Worm (Caenorhabditis elegans) whole organism, L2 larva: ENCODE measurements around the gene uncp-18.
A peak's percentile ranks its signal among the peaks of the same experiment; 100 is the strongest.

Experiments used
- C34F6.9 ChIP-seq: fragments of 150-350 bp; optimal IDR thresholded peaks from 2 replicates; lab custom pipeline; 2014; ENCODE audit warnings: missing biosample characterization, missing genetic modification characterization
- F13H6.1 ChIP-seq: sonication (generic microtip); optimal IDR thresholded peaks from 2 replicates; lab custom pipeline; 2016; ENCODE audit warnings: missing genetic modification characterization, missing compliant biosample characterization
- Y55F3AM.14 ChIP-seq: fragments of 200-800 bp; sonication (Bioruptor generic); optimal IDR thresholded peaks from 2 replicates; lab custom pipeline; 2018; ENCODE audit warnings: mild to moderate bottlenecking, missing genetic modification characterization, missing compliant biosample characterization
- ZK546.5 ChIP-seq: sonication (generic microtip); optimal IDR thresholded peaks from 2 replicates; lab custom pipeline; 2017; ENCODE audit warnings: missing biosample characterization, missing genetic modification characterization
- alr-1 ChIP-seq: fragments of 150-350 bp; optimal IDR thresholded peaks from 2 replicates; lab custom pipeline; 2014; ENCODE audit warnings: missing biosample characterization, missing genetic modification characterization
- ama-1 ChIP-seq: fragments of 150-350 bp; optimal IDR thresholded peaks from 2 replicates; lab custom pipeline; 2018; ENCODE audit warnings: inconsistent platforms
- blmp-1 ChIP-seq: sonication (generic microtip); optimal IDR thresholded peaks from 2 replicates; lab custom pipeline; 2017; ENCODE audit warnings: missing genetic modification characterization, mild to moderate bottlenecking, missing compliant biosample characterization, antibody characterized with exemption, moderate library complexity; ENCODE audit not compliant: insufficient read depth
- ceh-16 ChIP-seq: fragments of 150-350 bp; optimal IDR thresholded peaks from 2 replicates; lab custom pipeline; 2014; ENCODE audit warnings: missing biosample characterization, missing genetic modification characterization
- ceh-82 ChIP-seq: fragments of 150-350 bp; optimal IDR thresholded peaks from 2 replicates; lab custom pipeline; 2014; ENCODE audit warnings: missing biosample characterization, missing genetic modification characterization
- crh-2 ChIP-seq: sonication (generic microtip); optimal IDR thresholded peaks from 2 replicates; lab custom pipeline; 2017; ENCODE audit warnings: missing biosample characterization, missing genetic modification characterization
- dmd-4 ChIP-seq: sonication (generic microtip); optimal IDR thresholded peaks from 2 replicates; lab custom pipeline; 2017; ENCODE audit warnings: missing biosample characterization, missing genetic modification characterization
- egl-27 ChIP-seq: sonication (generic microtip); optimal IDR thresholded peaks from 3 replicates; lab custom pipeline; 2017; ENCODE audit warnings: missing biosample characterization, missing genetic modification reagents, missing genetic modification characterization
- elt-3 ChIP-seq: sonication (generic microtip); optimal IDR thresholded peaks from 2 replicates; lab custom pipeline; 2017; ENCODE audit warnings: missing biosample characterization, missing genetic modification characterization
- fos-1 ChIP-seq: fragments of 150-350 bp; optimal IDR thresholded peaks from 2 replicates; lab custom pipeline; 2014; ENCODE audit warnings: missing biosample characterization, missing genetic modification characterization
- gmeb-1 ChIP-seq: fragments of 150-350 bp; optimal IDR thresholded peaks from 2 replicates; lab custom pipeline; 2014; ENCODE audit warnings: missing biosample characterization, missing genetic modification characterization
- lin-11 ChIP-seq: fragments of 150-350 bp; sonication (generic microtip); optimal IDR thresholded peaks from 2 replicates; lab custom pipeline; 2014; ENCODE audit warnings: missing biosample characterization, missing genetic modification characterization, inconsistent platforms, mixed read lengths
- lin-13 ChIP-seq: fragments of 150-350 bp; optimal IDR thresholded peaks from 2 replicates; lab custom pipeline; 2014; ENCODE audit warnings: missing biosample characterization, missing genetic modification reagents, missing genetic modification characterization
- lin-39 ChIP-seq: fragments of 150-350 bp; optimal IDR thresholded peaks from 2 replicates; lab custom pipeline; 2014; ENCODE audit warnings: missing biosample characterization, missing genetic modification reagents, missing genetic modification characterization
- lsy-2 ChIP-seq, 2 experiments: fragments of 150-350 bp in 1 of 2; sonication (generic microtip) in 1 of 2; optimal IDR thresholded peaks; 2 replicates each; lab custom pipeline; 2014 to 2017; ENCODE audit warnings: missing biosample characterization in 2 of 2, missing genetic modification characterization in 2 of 2
- mab-5 ChIP-seq: fragments of 150-350 bp; optimal IDR thresholded peaks from 2 replicates; lab custom pipeline; 2014; ENCODE audit warnings: missing biosample characterization, missing genetic modification characterization
- mbf-1 ChIP-seq: sonication (generic microtip); optimal IDR thresholded peaks from 2 replicates; lab custom pipeline; 2017; ENCODE audit warnings: missing biosample characterization, missing genetic modification characterization
- mdl-1 ChIP-seq, 2 experiments: fragments of 150-350 bp in 1 of 2; sonication (generic microtip) in 1 of 2; optimal IDR thresholded peaks; 2 replicates each; lab custom pipeline; 2017; ENCODE audit warnings: missing biosample characterization in 2 of 2, missing genetic modification characterization in 2 of 2
- nhr-10 ChIP-seq: sonication (generic microtip); optimal IDR thresholded peaks from 2 replicates; lab custom pipeline; 2017; ENCODE audit warnings: missing biosample characterization, missing genetic modification characterization
- nhr-12 ChIP-seq: fragments of 150-350 bp; optimal IDR thresholded peaks from 2 replicates; lab custom pipeline; 2014; ENCODE audit warnings: missing biosample characterization, missing genetic modification characterization
- nhr-129 ChIP-seq: fragments of 150-350 bp; optimal IDR thresholded peaks from 2 replicates; lab custom pipeline; 2014; ENCODE audit warnings: missing biosample characterization, missing genetic modification characterization
- nhr-21 ChIP-seq: fragments of 150-350 bp; optimal IDR thresholded peaks from 2 replicates; lab custom pipeline; 2014; ENCODE audit warnings: missing biosample characterization, missing genetic modification characterization
- nhr-237 ChIP-seq: fragments of 150-350 bp; optimal IDR thresholded peaks from 2 replicates; lab custom pipeline; 2014; ENCODE audit warnings: missing biosample characterization, missing genetic modification characterization
- nhr-25 ChIP-seq: fragments of 150-350 bp; sonication (generic microtip); optimal IDR thresholded peaks from 3 replicates; lab custom pipeline; 2014; ENCODE audit warnings: missing biosample characterization, missing genetic modification characterization
- nhr-6 ChIP-seq: fragments of 150-350 bp; optimal IDR thresholded peaks from 2 replicates; lab custom pipeline; 2014; ENCODE audit warnings: missing biosample characterization, missing genetic modification characterization
- nhr-77 ChIP-seq: fragments of 150-350 bp; optimal IDR thresholded peaks from 2 replicates; lab custom pipeline; 2014; ENCODE audit warnings: missing biosample characterization, missing genetic modification characterization
- sem-4 ChIP-seq: fragments of 150-350 bp; optimal IDR thresholded peaks from 2 replicates; lab custom pipeline; 2014; ENCODE audit warnings: missing biosample characterization, missing genetic modification reagents, missing genetic modification characterization
- skn-1 ChIP-seq: sonication (generic microtip); optimal IDR thresholded peaks from 2 replicates; lab custom pipeline; 2017; ENCODE audit warnings: missing biosample characterization, missing genetic modification characterization
- sma-3 ChIP-seq: sonication (generic microtip); optimal IDR thresholded peaks from 2 replicates; lab custom pipeline; 2016; ENCODE audit warnings: missing genetic modification reagents, missing genetic modification characterization, missing compliant biosample characterization
- sma-9 ChIP-seq, 2 experiments: fragments of 150-350 bp in 1 of 2; sonication (generic microtip) in 1 of 2; optimal IDR thresholded peaks; 2 replicates each; lab custom pipeline; 2014 to 2016; ENCODE audit warnings: missing genetic modification characterization in 2 of 2, mild to moderate bottlenecking in 1 of 2, missing biosample characterization in 1 of 2, missing compliant biosample characterization in 1 of 2, missing genetic modification reagents in 1 of 2, moderate library complexity in 1 of 2
- snpc-4 ChIP-seq: fragments of 150-350 bp; optimal IDR thresholded peaks from 2 replicates; lab custom pipeline; 2014; ENCODE audit warnings: missing biosample characterization, missing genetic modification characterization
- unc-39 ChIP-seq: fragments of 150-350 bp; optimal IDR thresholded peaks from 2 replicates; lab custom pipeline; 2014; ENCODE audit warnings: missing biosample characterization, missing genetic modification characterization
- unc-55 ChIP-seq: fragments of 150-350 bp; sonication (generic microtip); optimal IDR thresholded peaks from 3 replicates; lab custom pipeline; 2014; ENCODE audit warnings: missing biosample characterization, missing genetic modification reagents, missing genetic modification characterization
- unc-62 ChIP-seq: fragments of 150-350 bp; optimal IDR thresholded peaks from 2 replicates; lab custom pipeline; 2014; ENCODE audit warnings: missing biosample characterization, missing genetic modification reagents, missing genetic modification characterization
- ztf-11 ChIP-seq: sonication (generic microtip); optimal IDR thresholded peaks from 2 replicates; lab custom pipeline; 2017; ENCODE audit warnings: missing biosample characterization, missing genetic modification characterization

Gene uncp-18

ce11 chrIV:393409-393930, 3.1 kb downstream of the uncp-18 start, which contains the start of the genes T07A9.15 and nog-1 (continued):
- TF ChIP-seq nhr-10 (tag; lab: Kevin White, UChicago) (no peak), skn-1 (tag; lab: Kevin White, UChicago) (no peak), alr-1 (tag; lab: Kevin White, UChicago) (no peak)

ce11 chrIV:396373-396772, 6.0 kb downstream of the uncp-18 start, which contains the start of gene rrp-8:
Gene rrp-8, plus strand, starts transcription at chrIV:396545.
- no peak for TF ChIP-seq lin-13 (GFP tag; lab: Kevin White, UChicago)
- no peak for TF ChIP-seq ZK546.5 (tag; lab: Kevin White, UChicago)
- TF ChIP-seq lin-39 = no peak
- no peak for TF ChIP-seq Y55F3AM.14 (GFP tag; lab: Kevin White, UChicago)
- TF ChIP-seq elt-3 = no peak
- TF ChIP-seq dmd-4 = no peak

ce11 chrIV:401395-401794, 11.0 kb downstream of the uncp-18 start, which contains the start of gene gpa-4:
Gene gpa-4, plus strand, starts transcription at chrIV:401695.
- TF ChIP-seq ztf-11 (tag; lab: Kevin White, UChicago) (no peak), lin-39 (no peak), nhr-129 (tag; lab: Kevin White, UChicago) (no peak), mbf-1 (tag; lab: Kevin White, UChicago) (no peak), ceh-82 (tag; lab: Kevin White, UChicago) (no peak)
- TF ChIP-seq, all 48 proteins: peak for 0

ce11 chrIV:408892-409291, 18.5 kb downstream of the uncp-18 start:
- peak; percentile 96 for TF ChIP-seq fos-1 (tag; lab: Kevin White, UChicago)
- no peak for TF ChIP-seq ztf-11 (tag; lab: Kevin White, UChicago)
- TF ChIP-seq nhr-77 (tag; lab: Kevin White, UChicago) = no peak
- TF ChIP-seq, all 48 proteins: peak for 1

- TF ChIP-seq mab-5 (tag; lab: Kevin White, UChicago) (no peak), egl-27 (tag; lab: Kevin White, UChicago) (no peak), snpc-4 (tag; lab: Kevin White, UChicago) (no peak), lin-11 (tag; lab: Kevin White, UChicago) (no peak)
These were observed 19.6 kb downstream of the uncp-18 start, which contains the start of gene kgb-1 for ce11 chrIV:409935-410334. Gene kgb-1, minus strand, starts transcription at chrIV:410035.

ce11 chrIV:410420-410891, 20.1 kb downstream of the uncp-18 start, which contains the start of gene T07A9.12:
Gene T07A9.12, plus strand, starts transcription at chrIV:410867.
- TF ChIP-seq sma-9 (GFP tag; optimal IDR thresholded peaks at IDR 0.05; lab: Kevin White, UChicago) = peak; percentile 81
- no peak for TF ChIP-seq sma-9 (tag; optimal IDR thresholded peaks at IDR 0.05; lab: Kevin White, UChicago)
- peak; percentile 32 for TF ChIP-seq blmp-1
- TF ChIP-seq ceh-82 (tag; lab: Kevin White, UChicago) = no peak
- TF ChIP-seq nhr-21 (tag; lab: Kevin White, UChicago) = peak; percentile 64
- peak; percentile 81 for TF ChIP-seq C34F6.9 (tag; lab: Kevin White, UChicago)
- no peak for TF ChIP-seq nhr-10 (tag; lab: Kevin White, UChicago)
- peak; percentile 64 for TF ChIP-seq nhr-6 (tag; lab: Kevin White, UChicago)
- TF ChIP-seq ztf-11 (tag; lab: Kevin White, UChicago) = no peak
- TF ChIP-seq nhr-25 (tag; lab: Kevin White, UChicago) = peak; percentile 79
- TF ChIP-seq fos-1 (tag; lab: Kevin White, UChicago) = peak; percentile 77
- peak; percentile 47 for TF ChIP-seq sem-4 (tag; lab: Kevin White, UChicago)
- peak; percentile 79 for TF ChIP-seq lin-13 (GFP tag; lab: Kevin White, UChicago)
- peak; percentile 9 for TF ChIP-seq egl-27 (tag; lab: Kevin White, UChicago)
- TF ChIP-seq mdl-1 (tag; optimal IDR thresholded peaks at IDR 0.05; lab: Kevin White, UChicago) = no peak
- no peak for TF ChIP-seq nhr-237
- TF ChIP-seq unc-55 (GFP tag; lab: Kevin White, UChicago) = peak; percentile 77
- TF ChIP-seq crh-2 (tag; lab: Kevin White, UChicago) = peak; percentile 91
- no peak for TF ChIP-seq unc-39 (tag; lab: Kevin White, UChicago)
- no peak for TF ChIP-seq ceh-16 (tag; lab: Kevin White, UChicago)
- no peak for TF ChIP-seq ama-1
- TF ChIP-seq gmeb-1 (tag; lab: Kevin White, UChicago) = peak; percentile 41
- peak; percentile 80 for TF ChIP-seq F13H6.1
- TF ChIP-seq unc-62 (GFP tag; lab: Kevin White, UChicago) = no peak
- no peak for TF ChIP-seq lin-11 (tag; lab: Kevin White, UChicago)
- peak; percentile 79 for TF ChIP-seq sma-3 (GFP tag; lab: Kevin White, UChicago)
- peak; percentile 83 for TF ChIP-seq nhr-129 (tag; lab: Kevin White, UChicago)
- TF ChIP-seq nhr-12 = no peak
- peak; percentile 51 to 86 for TF ChIP-seq lsy-2 (tag; optimal IDR thresholded peaks at IDR 0.05; lab: Kevin White, UChicago)
